Worm (Caenorhabditis elegans) whole organism, midembryonic: Measurements from ENCODE around the gene C18A11.1.

ENCODE experiments used
- T22C8.4 ChIP-seq: fragments of 200-800 bp; sonication (Bioruptor generic); IDR thresholded peaks from 2 replicates; pipeline ENCODE4 v1.3.6; 2022; ENCODE audit warnings: missing genetic modification characterization, missing compliant biosample characterization
- cog-1 ChIP-seq: sonication (generic microtip); optimal IDR thresholded peaks from 2 replicates; lab custom pipeline; 2016; ENCODE audit warnings: missing genetic modification characterization, missing compliant biosample characterization
- flt-1 ChIP-seq: fragments of 200-800 bp; sonication (Bioruptor generic); IDR thresholded peaks from 2 replicates; pipeline ENCODE4 v1.3.6; 2022; ENCODE audit warnings: missing genetic modification characterization, missing compliant biosample characterization
- med-1 ChIP-seq: sonication (generic microtip); optimal IDR thresholded peaks from 2 replicates; lab custom pipeline; 2017; ENCODE audit warnings: missing genetic modification characterization, mild to moderate bottlenecking, missing compliant biosample characterization, antibody characterized with exemption, missing genetic modification reagents; ENCODE audit not compliant: insufficient read depth
- ref-1 ChIP-seq: fragments of 200-800 bp; sonication (Bioruptor generic); conservative IDR thresholded peaks from 2 replicates; pipeline ENCODE4 v1.3.6; 2022; ENCODE audit warnings: missing genetic modification reagents, missing genetic modification characterization, missing compliant biosample characterization
- tab-1 ChIP-seq: fragments of 200-800 bp; sonication (Bioruptor generic); IDR thresholded peaks from 2 replicates; pipeline ENCODE4 v1.3.6; 2022; ENCODE audit warnings: missing genetic modification characterization, missing compliant biosample characterization

- TF ChIP-seq tab-1 (no peak), cog-1 (tag; lab: Kevin White, UChicago) (no peak), med-1 (GFP tag; lab: Kevin White, UChicago) (no peak), ref-1 (GFP tag; lab: Robert Waterston, UW) (no peak), T22C8.4 (GFP tag; lab: Robert Waterston, UW) (no peak), flt-1 (GFP tag; lab: Robert Waterston, UW) (no peak)
These were observed 20.3 kb downstream of the C18A11.1 start for ce11 chrX:8089266-8089909.
